Worm (Caenorhabditis elegans) whole organism, young adult: ENCODE results near the gene ZK380.2.

Source experiments
- chd-7 ChIP-seq: sonication (generic microtip); optimal IDR thresholded peaks from 2 replicates; lab custom pipeline; 2016; ENCODE audit warnings: mild to moderate bottlenecking, missing genetic modification characterization, moderate library complexity, missing compliant biosample characterization
- dpff-1 ChIP-seq: sonication (generic microtip); optimal IDR thresholded peaks from 2 replicates; lab custom pipeline; 2017; ENCODE audit warnings: mild to moderate bottlenecking, missing genetic modification characterization, missing compliant biosample characterization
- hlh-26 ChIP-seq: fragments of 200-800 bp; sonication (Bioruptor generic); conservative IDR thresholded peaks from 2 replicates; pipeline ENCODE4 v1.3.6; 2022; ENCODE audit warnings: missing genetic modification reagents, missing genetic modification characterization, missing compliant biosample characterization
- unc-62 ChIP-seq: fragments of 150-350 bp; optimal IDR thresholded peaks from 2 replicates; lab custom pipeline; 2014; ENCODE audit warnings: missing biosample characterization, missing genetic modification reagents, missing genetic modification characterization

DNA sequence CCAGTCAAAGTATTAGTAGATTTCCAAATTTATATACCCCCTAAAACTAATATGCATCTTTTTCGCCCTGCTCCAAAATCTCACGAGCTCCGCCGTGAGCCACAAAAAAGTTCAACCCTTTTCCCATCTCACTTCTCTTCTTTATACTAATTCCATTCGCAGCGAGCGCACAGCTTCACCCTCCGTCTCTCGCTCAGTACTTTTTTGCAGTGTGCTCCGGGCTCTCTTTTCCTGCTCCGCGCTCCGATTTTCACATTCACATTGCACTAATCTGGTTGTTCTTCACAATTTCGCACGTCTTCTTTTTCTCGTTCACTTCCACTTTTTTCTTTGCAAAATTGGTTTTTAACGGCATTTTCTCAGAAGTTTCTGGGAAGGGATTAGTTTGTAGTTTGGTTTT, 32.0 kb upstream of the ZK380.2 start:
- TF ChIP-seq dpff-1 (tag; lab: Kevin White, UChicago) = no peak
- no peak for TF ChIP-seq chd-7 (tag; lab: Kevin White, UChicago)
- no peak for TF ChIP-seq hlh-26 (GFP tag; lab: Robert Waterston, UW)
- TF ChIP-seq unc-62 (GFP tag; lab: Kevin White, UChicago) = no peak
